Fruit fly (Drosophila melanogaster): ENCODE results near the gene CG15337.

Gene CG15337

DNA sequence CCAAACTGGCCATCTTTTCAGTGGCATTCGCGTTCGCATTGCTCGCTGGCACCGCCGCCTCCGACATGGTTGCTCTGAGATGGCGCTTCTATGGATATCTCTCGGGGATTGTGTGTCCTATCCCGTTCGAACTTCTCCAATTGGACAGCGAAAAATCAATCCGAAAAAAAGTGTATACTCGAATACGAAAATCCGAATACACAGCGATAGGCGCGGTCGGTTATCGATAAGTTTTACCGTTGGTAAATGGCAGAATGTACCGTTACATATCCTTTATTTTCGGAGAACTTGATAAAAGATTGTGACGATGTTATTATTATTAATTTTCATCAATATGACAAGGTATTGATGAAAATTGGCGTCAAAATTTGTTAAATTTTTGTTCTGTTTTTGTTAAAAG is 7.8 kb upstream of the CG15337 start, which contains the start of gene Gbeta5:
TSS of gene Gbeta5 (minus strand) at position 199 of the 400 bp plus-strand sequence.
- TF ChIP-seq CG8319 (GFP tag; optimal IDR thresholded peaks at IDR 0.05) (no peak), CG3032 (tag; optimal IDR thresholded peaks at IDR 0.05) (no peak), Hr38 (GFP tag; optimal IDR thresholded peaks at IDR 0.05) (no peak), Ets21C (GFP tag; optimal IDR thresholded peaks at IDR 0.05) (no peak), Lpt (GFP tag; optimal IDR thresholded peaks at IDR 0.05) (no peak), Hr39 (GFP tag; optimal IDR thresholded peaks at IDR 0.05) (no peak), CG6792 (GFP tag; optimal IDR thresholded peaks at IDR 0.05) (no peak), Eip75B (GFP tag; optimal IDR thresholded peaks at IDR 0.05) (no peak), CG9139 (GFP tag; optimal IDR thresholded peaks at IDR 0.05) (no peak), vri (GFP tag; optimal IDR thresholded peaks at IDR 0.05) (no peak), CG10669 (GFP tag; optimal IDR thresholded peaks at IDR 0.05) (no peak), CG8632 (GFP tag; optimal IDR thresholded peaks at IDR 0.05) (no peak)

DNA sequence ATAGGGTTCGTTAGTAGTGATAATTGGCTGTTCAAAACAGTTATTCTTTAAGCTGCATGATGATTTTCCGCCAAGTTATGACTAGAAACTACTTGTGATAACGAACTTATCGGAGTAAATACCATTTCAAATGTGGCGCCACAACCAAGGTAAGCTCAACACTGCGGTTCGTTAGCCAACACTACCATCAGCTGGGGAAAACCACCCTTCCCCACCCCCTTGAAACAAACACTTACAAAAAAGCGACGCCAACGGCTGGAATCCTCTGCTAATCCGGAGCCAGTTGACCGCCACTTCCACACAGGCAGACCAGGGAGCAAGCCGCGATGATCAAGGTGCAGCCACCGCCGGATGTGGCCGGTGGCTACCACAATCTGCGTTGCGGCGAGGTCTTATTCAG is 7.1 kb upstream of the CG15337 start, which contains the start of gene CG18262:
TSS of gene CG18262 (plus strand) at position 231 of the 400 bp plus-strand sequence.
- TF ChIP-seq CG8319 (GFP tag; optimal IDR thresholded peaks at IDR 0.05), result no peak
- no peak for TF ChIP-seq dsx (GFP tag; optimal IDR thresholded peaks at IDR 0.05; ENCODE audit: poor library complexity, severe bottlenecking)
- peak; percentile 70 for TF ChIP-seq Eip78C (GFP tag)
- no peak for TF ChIP-seq acj6 (GFP tag; optimal IDR thresholded peaks at IDR 0.05)
- TF ChIP-seq esn (GFP tag; optimal IDR thresholded peaks at IDR 0.05), result peak; percentile 19
- no peak for TF ChIP-seq CG9139 (GFP tag; optimal IDR thresholded peaks at IDR 0.05)
- no peak for TF ChIP-seq salr (GFP tag; optimal IDR thresholded peaks at IDR 0.05)
- peak; percentile 28; the same call in 1 of the 2 replicates for TF ChIP-seq CG15336 (GFP tag; IDR thresholded peaks at IDR 0.05)
- TF ChIP-seq Lpt (GFP tag; optimal IDR thresholded peaks at IDR 0.05), result no peak
- no peak for TF ChIP-seq CG8632 (GFP tag; optimal IDR thresholded peaks at IDR 0.05)

DNA sequence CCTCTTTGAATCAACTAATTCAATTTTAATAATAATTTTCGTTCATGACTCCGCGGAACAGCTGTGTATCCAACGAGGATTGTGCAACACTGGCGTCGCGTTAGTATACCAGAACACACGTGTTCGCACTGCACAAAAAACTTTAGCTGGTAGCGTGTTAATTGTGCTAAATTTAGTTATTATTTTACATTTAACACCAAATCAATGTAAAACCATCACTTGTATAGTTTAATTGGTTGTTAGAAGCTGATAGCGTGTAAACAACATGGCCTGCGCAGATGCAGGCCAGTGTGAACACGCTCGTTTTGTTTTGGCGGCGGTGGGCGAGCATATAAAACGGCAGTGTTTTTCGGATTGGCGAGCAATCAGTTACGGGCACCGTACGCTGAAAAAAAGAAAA is 2.6 kb upstream of the CG15337 start, which contains the start of the genes Traf6 and GIIIspla2:
TSS of gene Traf6 (minus strand) at position 93 of the 400 bp plus-strand sequence.
TSS of gene GIIIspla2 (plus strand) at position 335 of the 400 bp plus-strand sequence.
- TF ChIP-seq esn (GFP tag; optimal IDR thresholded peaks at IDR 0.05) (peak; percentile 83), salr (GFP tag; optimal IDR thresholded peaks at IDR 0.05) (peak in 1 of 2 experiments; percentile 60), cyc (GFP tag; optimal IDR thresholded peaks at IDR 0.05) (peak; percentile 66), svp (GFP tag) (no peak), Blimp-1 (GFP tag; optimal IDR thresholded peaks at IDR 0.05) (no peak), Sox15 (GFP tag; optimal IDR thresholded peaks at IDR 0.05) (peak; percentile 39), net (GFP tag; optimal IDR thresholded peaks at IDR 0.05) (no peak), CG34406 (GFP tag; optimal IDR thresholded peaks at IDR 0.05) (no peak), CG6808 (GFP tag; optimal IDR thresholded peaks at IDR 0.05) (no peak), CG11902 (GFP tag; optimal IDR thresholded peaks at IDR 0.05) (peak; percentile 54), CG6163 (GFP tag; IDR thresholded peaks at IDR 0.05) (peak; percentile 86; the same call in 2 of the 3 replicates), Eip93F (GFP tag; optimal IDR thresholded peaks at IDR 0.05) (no peak), Ets21C (GFP tag; optimal IDR thresholded peaks at IDR 0.05) (peak; percentile 62), vri (GFP tag; optimal IDR thresholded peaks at IDR 0.05) (no peak), CG6854 (GFP tag; optimal IDR thresholded peaks at IDR 0.05) (peak; percentile 29), Hr39 (GFP tag; optimal IDR thresholded peaks at IDR 0.05) (peak; percentile 75), CG4318 (GFP tag; optimal IDR thresholded peaks at IDR 0.05) (no peak), dac (GFP tag; optimal IDR thresholded peaks at IDR 0.05) (peak; percentile 74), achi (GFP tag; optimal IDR thresholded peaks at IDR 0.05) (peak; percentile 69), Met (GFP tag; optimal IDR thresholded peaks at IDR 0.05) (peak; percentile 78), spab (GFP tag; optimal IDR thresholded peaks at IDR 0.05) (no peak), Eip78C (GFP tag) (peak; percentile 83), OdsH (GFP tag; optimal IDR thresholded peaks at IDR 0.05) (no peak), fkh (GFP tag; optimal IDR thresholded peaks at IDR 0.05) (no peak), CG6792 (GFP tag; optimal IDR thresholded peaks at IDR 0.05) (peak; percentile 42), CG8119 (GFP tag; IDR thresholded peaks at IDR 0.05) (peak; percentile 63), ss (GFP tag; optimal IDR thresholded peaks at IDR 0.05) (no peak), CG8319 (GFP tag; optimal IDR thresholded peaks at IDR 0.05) (peak; percentile 33), fd59A (GFP tag; optimal IDR thresholded peaks at IDR 0.05) (peak; percentile 64), Gug (GFP tag; IDR thresholded peaks at IDR 0.05) (peak; percentile 75), dsx (GFP tag; optimal IDR thresholded peaks at IDR 0.05; ENCODE audit: poor library complexity, severe bottlenecking) (no peak), fd85E (GFP tag; optimal IDR thresholded peaks at IDR 0.05) (no peak), Sox14 (GFP tag; optimal IDR thresholded peaks at IDR 0.05) (peak; percentile 87), CG3032 (tag; optimal IDR thresholded peaks at IDR 0.05) (peak; percentile 80), Hr4 (GFP tag; optimal IDR thresholded peaks at IDR 0.05) (no peak), eg (GFP tag; IDR thresholded peaks at IDR 0.05) (peak; percentile 83), CG1621 (tag; optimal IDR thresholded peaks at IDR 0.05) (peak; percentile 68), CG11762 (GFP tag; optimal IDR thresholded peaks at IDR 0.05; ENCODE audit: insufficient read depth) (no peak)
